Fruit fly (Drosophila melanogaster) whole organism, wandering third instar larva: ENCODE results near the gene CG32320.
"Not testable (repeated sequence)": the region's sequence is repeated elsewhere in the genome, so short reads cannot be mapped to it uniquely, and the experiment has no call there.

ENCODE experiments used
- Abd-B ChIP-seq: fragments of >200 bp; optimal IDR thresholded peaks from 2 replicates; lab custom pipeline; 2017; ENCODE audit warnings: missing biosample characterization, missing genetic modification characterization
- CG9705 ChIP-seq: fragments of 200-800 bp; sonication (Bioruptor generic); optimal IDR thresholded peaks from 2 replicates; lab custom pipeline; 2018; ENCODE audit warnings: missing biosample characterization, mild to moderate bottlenecking, missing genetic modification characterization
- CrebA ChIP-seq: fragments of 200-800 bp; sonication (Bioruptor generic); optimal IDR thresholded peaks from 2 replicates; lab custom pipeline; 2016; ENCODE audit warnings: missing biosample characterization, mild to moderate bottlenecking, missing genetic modification characterization, borderline replicate concordance
- Dfd ChIP-seq: fragments of >200 bp; optimal IDR thresholded peaks from 2 replicates; lab custom pipeline; 2017; ENCODE audit warnings: missing biosample characterization, missing genetic modification characterization
- Dif ChIP-seq: fragments of 200-275, 200-300 bp; sonication (Bioruptor generic); optimal IDR thresholded peaks from 2 replicates; lab custom pipeline; 2018; ENCODE audit warnings: missing biosample characterization, missing genetic modification characterization; ENCODE audit not compliant: partially characterized antibody
- HLH106 ChIP-seq: fragments of 200-800 bp; optimal IDR thresholded peaks from 3 replicates; lab custom pipeline; 2019; ENCODE audit warnings: missing biosample characterization, mild to moderate bottlenecking, missing genetic modification characterization, moderate library complexity
- Hnf4 ChIP-seq: fragments of 200-800 bp; sonication (Bioruptor generic); optimal IDR thresholded peaks from 2 replicates; lab custom pipeline; 2016; ENCODE audit warnings: missing biosample characterization, mild to moderate bottlenecking, missing genetic modification characterization
- Hr83 ChIP-seq: fragments of 200-300 bp; sonication (Bioruptor generic); optimal IDR thresholded peaks from 2 replicates; lab custom pipeline; 2016; ENCODE audit warnings: missing biosample characterization, mild to moderate bottlenecking, missing genetic modification characterization, moderate library complexity; ENCODE audit not compliant: poor library complexity, severe bottlenecking
- Jra ChIP-seq: sonication (Bioruptor generic); optimal IDR thresholded peaks from 2 replicates; lab custom pipeline; 2016; ENCODE audit warnings: missing biosample characterization, missing genetic modification characterization
- Mio ChIP-seq: sonication (Bioruptor generic); optimal IDR thresholded peaks from 2 replicates; lab custom pipeline; 2016; ENCODE audit warnings: missing biosample characterization, missing genetic modification characterization
- Myc ChIP-seq: fragments of >200 bp; optimal IDR thresholded peaks from 2 replicates; lab custom pipeline; 2017
- N ChIP-seq: fragments of >200 bp; optimal IDR thresholded peaks from 2 replicates; lab custom pipeline; 2018; ENCODE audit warnings: missing biosample characterization, missing external identifiers, missing genetic modification characterization
- Rel ChIP-seq, 2 experiments: fragments of 200-800 bp; sonication (Bioruptor generic) in 1 of 2; optimal IDR thresholded peaks; 2 replicates in 1 of 2; 3 replicates in 1 of 2; lab custom pipeline; 2016 to 2019; ENCODE audit warnings: mild to moderate bottlenecking in 2 of 2, missing biosample characterization in 2 of 2, missing genetic modification characterization in 2 of 2, moderate library complexity in 1 of 2
- Sp1 ChIP-seq: fragments of 200-800 bp; sonication (Bioruptor generic); optimal IDR thresholded peaks from 3 replicates; lab custom pipeline; 2019; ENCODE audit warnings: missing biosample characterization, mild to moderate bottlenecking, missing genetic modification characterization, moderate library complexity
- br ChIP-seq: fragments of 200-800 bp; sonication (Bioruptor generic); optimal IDR thresholded peaks from 2 replicates; lab custom pipeline; 2016; ENCODE audit warnings: missing biosample characterization, missing genetic modification characterization
- brk ChIP-seq: fragments of 200-800 bp; sonication (Bioruptor generic); optimal IDR thresholded peaks from 2 replicates; lab custom pipeline; 2016; ENCODE audit warnings: missing biosample characterization, mild to moderate bottlenecking, missing genetic modification characterization
- dl ChIP-seq, 2 experiments: fragments of 175-275, 200-275 bp in 1 of 2; fragments of 200-275 bp in 1 of 2; sonication (Bioruptor generic); optimal IDR thresholded peaks; lab custom pipeline; 2018; ENCODE audit warnings: mild to moderate bottlenecking in 2 of 2, missing biosample characterization in 2 of 2, missing genetic modification characterization in 2 of 2, moderate library complexity in 2 of 2; ENCODE audit not compliant: partially characterized antibody in 2 of 2, insufficient read depth in 1 of 2
- dmrt93B ChIP-seq: fragments of 200-800 bp; sonication (Bioruptor generic); optimal IDR thresholded peaks from 2 replicates; lab custom pipeline; 2018; ENCODE audit warnings: missing biosample characterization, mild to moderate bottlenecking, missing genetic modification characterization
- dsf ChIP-seq: sonication (Bioruptor generic); optimal IDR thresholded peaks from 2 replicates; lab custom pipeline; 2016; ENCODE audit warnings: missing biosample characterization, missing genetic modification characterization, borderline replicate concordance
- ey ChIP-seq: fragments of 200-800 bp; sonication (Bioruptor generic); optimal IDR thresholded peaks from 2 replicates; lab custom pipeline; 2016; ENCODE audit warnings: missing biosample characterization, missing genetic modification characterization
- foxo ChIP-seq, 2 experiments: fragments of 200-800 bp; sonication (Bioruptor generic); optimal IDR thresholded peaks; 2 replicates in 1 of 2; 3 replicates in 1 of 2; lab custom pipeline; 2016 to 2017; ENCODE audit warnings: missing biosample characterization in 2 of 2, missing genetic modification characterization in 2 of 2
- fru ChIP-seq: fragments of 200-800 bp; sonication (Bioruptor generic); optimal IDR thresholded peaks from 3 replicates; lab custom pipeline; 2016; ENCODE audit warnings: missing biosample characterization, mild to moderate bottlenecking, missing genetic modification characterization
- h ChIP-seq: fragments of 200-800 bp; sonication (Bioruptor generic); optimal IDR thresholded peaks from 3 replicates; lab custom pipeline; 2016; ENCODE audit warnings: missing biosample characterization, mild to moderate bottlenecking, missing genetic modification characterization
- jim ChIP-seq: fragments of 175-275, 200-325 bp; sonication (Bioruptor generic); optimal IDR thresholded peaks from 2 replicates; lab custom pipeline; 2016; ENCODE audit warnings: missing biosample characterization, mild to moderate bottlenecking, missing genetic modification characterization
- psq ChIP-seq: fragments of 200-800 bp; sonication (Bioruptor generic); optimal IDR thresholded peaks from 3 replicates; lab custom pipeline; 2017; ENCODE audit warnings: missing biosample characterization, mild to moderate bottlenecking, missing genetic modification characterization, moderate library complexity
- rgr ChIP-seq: fragments of 200-800 bp; sonication (Bioruptor generic); optimal IDR thresholded peaks from 3 replicates; lab custom pipeline; 2016; ENCODE audit warnings: missing biosample characterization, mild to moderate bottlenecking, missing genetic modification characterization
- sage ChIP-seq: fragments of 200-800 bp; sonication (Bioruptor generic); optimal IDR thresholded peaks from 2 replicates; lab custom pipeline; 2016; ENCODE audit warnings: missing biosample characterization, mild to moderate bottlenecking, missing genetic modification characterization
- sv ChIP-seq: fragments of 200-800 bp; sonication (Bioruptor generic); optimal IDR thresholded peaks from 3 replicates; lab custom pipeline; 2016; ENCODE audit warnings: missing biosample characterization, missing genetic modification characterization
- tai ChIP-seq: sonication (Bioruptor generic); optimal IDR thresholded peaks from 2 replicates; lab custom pipeline; 2016; ENCODE audit warnings: missing biosample characterization, missing genetic modification characterization
- woc ChIP-seq: sonication (Bioruptor generic); optimal IDR thresholded peaks from 2 replicates; lab custom pipeline; 2016; ENCODE audit warnings: missing biosample characterization, mild to moderate bottlenecking, missing genetic modification characterization

The CG32320 gene

dm6 chr3L:1398286-1398685, at the start of gene CG32320:
Gene CG32320 (plus strand): TSS chr3L:1398586.
- not testable (repeated sequence) for TF ChIP-seq h, Abd-B, tai (GFP tag; lab: Kevin White, UChicago)

dm6 chr3L:1348935-1349334, 49.5 kb upstream of the CG32320 start:
- TF ChIP-seq CrebA (GFP tag; lab: Kevin White, UChicago) (no peak), Rel (GFP tag; optimal IDR thresholded peaks at IDR 0.05; lab: Kevin White, UChicago) (no peak), Rel (tag; optimal IDR thresholded peaks at IDR 0.05; lab: Kevin White, UChicago) (no peak), jim (GFP tag; lab: Kevin White, UChicago) (no peak), Myc (lab: Kevin White, UChicago) (no peak), fru (GFP tag; lab: Kevin White, UChicago) (no peak), dl (GFP tag; optimal IDR thresholded peaks at IDR 0.05; lab: Kevin White, UChicago; ENCODE audit: insufficient read depth in 1 of 2, partially characterized antibody in 2 of 2) (no peak)
- TF ChIP-seq, all 38 proteins: peak for 0

- TF ChIP-seq Dfd (no peak), foxo (GFP tag; optimal IDR thresholded peaks at IDR 0.05; lab: Kevin White, UChicago) (no peak), psq (GFP tag; lab: Kevin White, UChicago) (peak; percentile 79), fru (GFP tag; lab: Kevin White, UChicago) (no peak), br (GFP tag; lab: Kevin White, UChicago) (no peak), Mio (GFP tag; lab: Kevin White, UChicago) (no peak), rgr (GFP tag; lab: Kevin White, UChicago) (no peak), jim (GFP tag; lab: Kevin White, UChicago) (no peak), dl (GFP tag; optimal IDR thresholded peaks at IDR 0.05; lab: Kevin White, UChicago; ENCODE audit: insufficient read depth in 1 of 2, partially characterized antibody in 2 of 2) (peak in 1 of 2 experiments; percentile 13), ey (no peak), Dif (GFP tag; lab: Kevin White, UChicago) (peak; percentile 50)
Measured at dm6 chr3L:1349397-1349796, 49.0 kb upstream of the CG32320 start.

- TF ChIP-seq dmrt93B (GFP tag; lab: Kevin White, UChicago) (peak; percentile 11), HLH106 (peak; percentile 60), woc (GFP tag; lab: Kevin White, UChicago) (peak; percentile 42), dsf (peak; percentile 46), Myc (lab: Kevin White, UChicago) (no peak), rgr (GFP tag; lab: Kevin White, UChicago) (peak; percentile 28), dl (GFP tag; optimal IDR thresholded peaks at IDR 0.05; lab: Kevin White, UChicago; ENCODE audit: insufficient read depth in 1 of 2, partially characterized antibody in 2 of 2) (peak in 1 of 2 experiments; percentile 21), tai (GFP tag; lab: Kevin White, UChicago) (no peak), sv (GFP tag; lab: Kevin White, UChicago) (no peak), sage (GFP tag; lab: Kevin White, UChicago) (peak; percentile 9), Jra (peak; percentile 1), Hnf4 (GFP tag; lab: Kevin White, UChicago) (peak; percentile 76), CG9705 (GFP tag; lab: Kevin White, UChicago) (no peak), Rel (GFP tag; optimal IDR thresholded peaks at IDR 0.05; lab: Kevin White, UChicago) (no peak), Rel (tag; optimal IDR thresholded peaks at IDR 0.05; lab: Kevin White, UChicago) (peak; percentile 1), foxo (GFP tag; optimal IDR thresholded peaks at IDR 0.05; lab: Kevin White, UChicago) (peak in 1 of 2 experiments; percentile 62), CrebA (GFP tag; lab: Kevin White, UChicago) (no peak), brk (GFP tag; lab: Kevin White, UChicago) (peak; percentile 73), jim (GFP tag; lab: Kevin White, UChicago) (no peak), ey (peak; percentile 38), h (GFP tag; lab: Kevin White, UChicago) (peak; percentile 44), Hr83 (GFP tag; lab: Kevin White, UChicago) (peak; percentile 22), Sp1 (GFP tag; lab: Kevin White, UChicago) (peak; percentile 28), N (peak; percentile 65), br (GFP tag; lab: Kevin White, UChicago) (peak; percentile 8), fru (GFP tag; lab: Kevin White, UChicago) (peak; percentile 32)
Measured at dm6 chr3L:1349942-1350923, 48.2 kb upstream of the CG32320 start.
